Fruit fly (Drosophila melanogaster) whole organism, pupa: ENCODE results near the gene CG11470.

Source experiments
- CG10348 ChIP-seq: fragments of 200-800 bp; sonication (Bioruptor generic); IDR thresholded peaks from 2 replicates; pipeline ENCODE4 v1.3.6; 2022; ENCODE audit warnings: missing biosample characterization, missing genetic modification characterization
- CG15710 ChIP-seq: fragments of 200-800 bp; sonication (Bioruptor generic); optimal IDR thresholded peaks from 2 replicates; lab custom pipeline; 2018; ENCODE audit warnings: missing biosample characterization, mild to moderate bottlenecking, missing genetic modification characterization, moderate library complexity
- CG17806 ChIP-seq: fragments of 200-800 bp; sonication (Bioruptor generic); optimal IDR thresholded peaks from 2 replicates; lab custom pipeline; 2018; ENCODE audit warnings: missing biosample characterization, mild to moderate bottlenecking, missing genetic modification characterization, moderate library complexity
- CG8301 ChIP-seq: fragments of 200-800 bp; sonication (Bioruptor generic); optimal IDR thresholded peaks from 2 replicates; lab custom pipeline; 2018; ENCODE audit warnings: missing biosample characterization, mild to moderate bottlenecking, missing genetic modification characterization
- Ets98B ChIP-seq: fragments of 200-800 bp; sonication (Bioruptor generic); IDR thresholded peaks from 2 replicates; pipeline ENCODE4 v1.3.6; 2022; ENCODE audit warnings: missing biosample characterization, missing genetic modification characterization
- Pif1B ChIP-seq: fragments of 200-800 bp; sonication (Bioruptor generic); optimal IDR thresholded peaks from 3 replicates; lab custom pipeline; 2016; ENCODE audit warnings: missing biosample characterization, missing genetic modification characterization

DNA sequence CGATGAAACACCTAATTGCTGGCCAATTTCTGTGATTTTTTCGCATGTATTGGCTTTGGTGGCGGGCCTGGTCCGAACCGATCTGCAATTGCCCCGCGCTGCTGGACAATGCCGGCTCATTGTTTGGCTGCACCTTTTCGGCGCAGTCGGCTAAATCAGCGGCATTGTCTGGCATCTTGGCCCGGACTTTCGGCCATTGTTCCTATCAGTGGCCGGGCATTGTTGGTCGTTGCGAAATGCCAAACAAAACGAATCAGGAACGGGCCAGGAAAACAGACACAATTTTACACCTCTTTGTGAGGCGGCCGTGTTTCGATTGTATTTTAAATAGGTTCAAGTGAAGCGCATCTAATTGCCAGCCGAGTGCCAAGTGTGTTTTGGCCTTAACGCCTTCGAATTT, 44.4 kb downstream of the CG11470 start:
- TF ChIP-seq CG17806 (tag; lab: Kevin White, UChicago) (no peak), Pif1B (GFP tag; lab: Kevin White, UChicago) (no peak), CG8301 (no peak), CG10348 (no peak), CG15710 (no peak), Ets98B (GFP tag; lab: Robert Waterston, UW) (no peak)
